Fruit fly (Drosophila melanogaster) whole organism, wandering third instar larva: ENCODE data around the gene aub.

Experiments used
- GATAd ChIP-seq: sonication (Bioruptor generic); optimal IDR thresholded peaks from 2 replicates; lab custom pipeline; 2016; ENCODE audit warnings: missing biosample characterization, missing genetic modification characterization
- Hnf4 ChIP-seq: fragments of 200-800 bp; sonication (Bioruptor generic); optimal IDR thresholded peaks from 2 replicates; lab custom pipeline; 2016; ENCODE audit warnings: missing biosample characterization, mild to moderate bottlenecking, missing genetic modification characterization
- Hr78 ChIP-seq: fragments of >200 bp; optimal IDR thresholded peaks from 2 replicates; lab custom pipeline; 2017; ENCODE audit warnings: missing biosample characterization, missing genetic modification characterization
- Hr83 ChIP-seq: fragments of 200-300 bp; sonication (Bioruptor generic); optimal IDR thresholded peaks from 2 replicates; lab custom pipeline; 2016; ENCODE audit warnings: missing biosample characterization, mild to moderate bottlenecking, missing genetic modification characterization, moderate library complexity; ENCODE audit not compliant: poor library complexity, severe bottlenecking
- OdsH ChIP-seq: fragments of 200-800 bp; sonication (Bioruptor generic); optimal IDR thresholded peaks from 2 replicates; lab custom pipeline; 2016; ENCODE audit warnings: missing biosample characterization, mild to moderate bottlenecking, missing genetic modification characterization
- Sp1 ChIP-seq: fragments of 200-800 bp; sonication (Bioruptor generic); optimal IDR thresholded peaks from 3 replicates; lab custom pipeline; 2019; ENCODE audit warnings: missing biosample characterization, mild to moderate bottlenecking, missing genetic modification characterization, moderate library complexity
- brk ChIP-seq: fragments of 200-800 bp; sonication (Bioruptor generic); optimal IDR thresholded peaks from 2 replicates; lab custom pipeline; 2016; ENCODE audit warnings: missing biosample characterization, mild to moderate bottlenecking, missing genetic modification characterization
- h ChIP-seq: fragments of 200-800 bp; sonication (Bioruptor generic); optimal IDR thresholded peaks from 3 replicates; lab custom pipeline; 2016; ENCODE audit warnings: missing biosample characterization, mild to moderate bottlenecking, missing genetic modification characterization
- lola ChIP-seq: fragments of >200 bp; optimal IDR thresholded peaks from 2 replicates; lab custom pipeline; 2017; ENCODE audit warnings: missing biosample characterization, missing genetic modification characterization
- pan ChIP-seq: fragments of >200 bp; optimal IDR thresholded peaks from 2 replicates; lab custom pipeline; 2017
- psq ChIP-seq: fragments of 200-800 bp; sonication (Bioruptor generic); optimal IDR thresholded peaks from 3 replicates; lab custom pipeline; 2017; ENCODE audit warnings: missing biosample characterization, mild to moderate bottlenecking, missing genetic modification characterization, moderate library complexity
- sage ChIP-seq: fragments of 200-800 bp; sonication (Bioruptor generic); optimal IDR thresholded peaks from 2 replicates; lab custom pipeline; 2016; ENCODE audit warnings: missing biosample characterization, mild to moderate bottlenecking, missing genetic modification characterization
- usp ChIP-seq: fragments of >200 bp; optimal IDR thresholded peaks from 2 replicates; lab custom pipeline; 2017; ENCODE audit warnings: missing biosample characterization, missing genetic modification characterization

dm6 chr2L:11046051-11046450 is 44.8 kb upstream of the aub start:
- TF ChIP-seq usp (GFP tag; lab: Kevin White, UChicago), result no peak
- TF ChIP-seq lola (GFP tag; lab: Kevin White, UChicago), result no peak
- no peak for TF ChIP-seq pan (lab: Kevin White, UChicago)
- TF ChIP-seq h (GFP tag; lab: Kevin White, UChicago), result peak; percentile 70
- TF ChIP-seq Sp1 (GFP tag; lab: Kevin White, UChicago), result no peak
- peak; percentile 73 for TF ChIP-seq Hr83 (GFP tag; lab: Kevin White, UChicago)
- no peak for TF ChIP-seq GATAd (GFP tag; lab: Kevin White, UChicago)
- TF ChIP-seq Hr78, result no peak
- TF ChIP-seq psq (GFP tag; lab: Kevin White, UChicago), result no peak
- TF ChIP-seq OdsH, result no peak
- no peak for TF ChIP-seq sage (GFP tag; lab: Kevin White, UChicago)
- TF ChIP-seq Hnf4 (GFP tag; lab: Kevin White, UChicago), result peak; percentile 31
- no peak for TF ChIP-seq brk (GFP tag; lab: Kevin White, UChicago)
